Fruit fly (Drosophila melanogaster) ovary, adult (tissue): ENCODE results near the gene CG8814.

Source experiments
- CG17801 ChIP-seq: fragments of 200-800 bp; optimal IDR thresholded peaks from 2 replicates; lab custom pipeline; 2019; ENCODE audit warnings: missing biosample characterization, mild to moderate bottlenecking, missing genetic modification characterization, moderate library complexity; ENCODE audit not compliant: partially characterized antibody

Gene CG8814

DNA sequence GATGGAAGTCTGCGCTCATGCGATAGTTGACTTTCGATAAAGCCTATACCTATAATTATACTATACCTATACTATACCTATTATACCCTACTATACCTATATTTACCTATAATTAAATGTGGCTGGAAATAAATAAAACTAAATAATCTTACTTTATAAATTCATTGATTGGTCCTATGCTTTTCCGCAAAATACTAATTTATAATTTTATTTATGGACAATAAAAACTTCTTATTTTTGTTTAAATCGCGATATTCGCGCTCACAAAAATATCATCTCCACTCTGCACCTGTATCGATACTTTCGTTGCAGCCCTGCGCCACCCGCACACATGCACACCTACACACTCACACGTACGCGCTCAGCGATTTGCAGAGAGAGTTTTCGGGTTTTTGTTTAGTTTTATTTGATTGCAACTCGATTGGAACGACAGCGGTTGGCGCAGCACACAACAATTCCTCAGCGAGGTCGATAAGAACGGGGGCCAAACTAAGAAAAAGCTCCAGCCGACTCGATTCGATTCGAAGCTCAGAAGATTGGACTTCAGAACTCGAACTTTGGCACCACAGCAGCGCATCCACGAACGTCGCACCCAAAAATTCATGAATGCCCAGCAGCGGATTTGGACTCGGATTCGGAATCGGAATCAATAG, at the start of gene CG8814:
TSS of gene CG8814 (plus strand) at position 349 of the 653 bp plus-strand sequence.
- TF ChIP-seq CG17801 (GFP tag; lab: Kevin White, UChicago), result peak; percentile 78

dm6 chr2L:2825406-2825805, 49.3 kb upstream of the CG8814 start, which contains the start of gene CG3123:
Gene CG3123, minus strand, starts transcription at chr2L:2825506.
- TF ChIP-seq CG17801 (GFP tag; lab: Kevin White, UChicago), result no peak

DNA sequence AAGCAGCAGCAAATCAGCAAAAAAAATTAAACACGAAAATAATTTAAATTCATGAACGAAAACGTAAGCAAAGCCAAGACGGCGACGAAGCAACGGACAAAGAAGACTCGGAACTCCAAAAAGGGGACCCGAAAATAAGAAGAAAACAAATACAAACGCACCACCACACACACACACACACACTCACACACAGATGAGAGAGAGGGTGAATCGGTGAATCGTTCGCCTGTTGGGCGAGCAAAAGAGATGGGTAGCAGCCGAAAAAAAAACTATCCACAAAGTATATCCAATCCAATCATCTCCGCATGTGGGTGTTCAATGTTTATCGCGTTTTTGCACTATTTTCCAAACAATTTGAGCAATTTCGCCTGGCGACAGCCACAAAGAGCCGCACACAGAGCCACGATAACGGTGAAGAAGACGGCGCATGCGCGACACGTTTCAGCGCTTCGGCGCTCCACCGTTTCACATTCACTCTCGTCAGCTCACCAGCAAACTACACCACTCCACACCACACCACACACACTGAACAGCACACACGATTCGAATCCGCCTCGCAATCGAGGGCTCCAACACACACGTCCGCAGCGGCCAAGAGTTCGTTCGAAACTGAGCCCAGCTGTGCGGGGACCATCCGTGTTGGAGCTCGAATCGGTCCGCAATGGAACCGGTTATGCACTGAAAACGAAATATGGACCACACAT, 44.9 kb upstream of the CG8814 start, which contains the start of gene Duox:
TSS of gene Duox (minus strand) at position 612 of the 704 bp plus-strand sequence.
- no peak for TF ChIP-seq CG17801 (GFP tag; lab: Kevin White, UChicago)

DNA sequence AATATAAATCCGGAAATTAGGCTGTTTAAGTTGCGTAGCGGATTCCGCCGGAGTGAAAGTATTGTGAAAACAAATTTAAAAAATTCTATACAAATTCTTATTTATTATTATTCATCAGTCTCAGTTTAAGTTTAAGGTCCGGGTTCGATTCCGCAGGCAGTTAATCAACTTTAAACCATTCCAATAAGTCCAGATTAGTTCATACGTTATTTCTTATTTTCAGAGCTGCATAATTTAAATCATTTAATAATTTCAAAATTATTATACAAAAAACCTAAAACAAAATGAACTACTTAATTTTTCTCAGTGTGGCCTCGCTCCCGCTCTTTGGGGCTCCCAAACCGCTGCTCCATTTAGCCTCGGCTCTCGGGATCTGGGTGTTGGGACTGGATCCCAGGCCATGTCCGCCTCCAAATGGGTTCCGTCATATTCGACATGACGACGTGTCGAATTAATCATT, 44.3 kb upstream of the CG8814 start:
- TF ChIP-seq CG17801 (GFP tag; lab: Kevin White, UChicago), result peak; percentile 49

DNA sequence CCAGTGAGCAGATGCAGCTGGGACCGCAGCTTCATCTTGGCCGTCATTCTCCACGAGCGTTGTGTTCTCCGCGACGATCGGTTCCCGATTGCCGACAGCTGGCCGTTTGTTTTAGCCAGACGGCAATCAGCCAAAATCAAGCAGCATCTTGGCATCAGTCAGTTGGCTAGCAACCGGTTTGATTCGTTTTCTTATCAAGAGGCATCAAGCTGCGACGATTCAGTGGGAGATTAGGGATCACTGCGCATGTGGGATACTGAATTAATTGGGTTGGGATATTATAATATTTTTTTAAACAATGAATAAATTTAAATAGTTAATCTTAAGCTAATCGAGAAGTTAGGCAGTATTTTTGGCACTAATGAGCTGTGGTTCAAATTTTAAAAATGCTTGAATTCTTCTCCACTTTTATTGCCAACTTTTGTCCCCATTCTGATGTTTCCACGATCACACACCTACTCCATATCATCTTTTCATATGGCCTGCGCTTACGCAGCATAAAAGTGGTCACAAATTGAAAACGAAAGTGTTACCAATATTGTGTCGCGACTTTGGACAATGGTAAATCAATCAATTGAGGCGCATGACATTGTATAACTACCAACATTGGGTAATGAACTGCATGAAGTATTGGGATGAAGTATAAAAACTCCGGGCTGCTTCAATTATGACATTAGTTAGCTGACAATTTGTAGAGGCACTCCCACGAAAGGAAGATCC, 36.8 kb upstream of the CG8814 start, which contains the start of the genes CG3119 and Cpr23B:
TSS of gene CG3119 (minus strand) at position 92 of the 720 bp plus-strand sequence.
TSS of gene Cpr23B (plus strand) at position 670 of the 720 bp plus-strand sequence.
- no peak for TF ChIP-seq CG17801 (GFP tag; lab: Kevin White, UChicago)

- no peak for TF ChIP-seq CG17801 (GFP tag; lab: Kevin White, UChicago)
Measured at dm6 chr2L:2839850-2840249, 34.8 kb upstream of the CG8814 start, which contains the start of gene CG2975. Gene CG2975, plus strand, starts transcription at chr2L:2840124.

DNA sequence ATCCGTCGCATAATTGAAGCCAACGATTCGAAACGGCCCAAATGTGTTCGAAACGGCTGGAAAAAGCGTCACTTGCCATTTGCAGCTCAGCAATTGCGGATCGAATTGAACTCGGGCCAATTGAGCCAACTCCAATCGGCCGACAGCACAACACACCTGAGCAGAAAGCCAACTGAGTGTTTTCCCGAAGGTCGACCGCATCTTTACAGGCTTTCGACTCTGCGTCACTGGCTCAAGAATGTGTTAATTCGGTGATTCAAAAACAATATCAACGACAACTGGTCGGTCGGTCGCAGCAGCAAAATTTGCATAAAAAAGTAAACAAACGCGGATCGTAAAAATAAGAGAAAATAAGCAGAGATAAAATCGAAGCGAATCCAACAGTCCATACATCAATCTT, 34.4 kb upstream of the CG8814 start:
- no peak for TF ChIP-seq CG17801 (GFP tag; lab: Kevin White, UChicago)

- no peak for TF ChIP-seq CG17801 (GFP tag; lab: Kevin White, UChicago)
Measured at dm6 chr2L:2844413-2844812, 30.3 kb upstream of the CG8814 start, which contains the start of gene CG18558. Gene CG18558, minus strand, starts transcription at chr2L:2844513.

DNA sequence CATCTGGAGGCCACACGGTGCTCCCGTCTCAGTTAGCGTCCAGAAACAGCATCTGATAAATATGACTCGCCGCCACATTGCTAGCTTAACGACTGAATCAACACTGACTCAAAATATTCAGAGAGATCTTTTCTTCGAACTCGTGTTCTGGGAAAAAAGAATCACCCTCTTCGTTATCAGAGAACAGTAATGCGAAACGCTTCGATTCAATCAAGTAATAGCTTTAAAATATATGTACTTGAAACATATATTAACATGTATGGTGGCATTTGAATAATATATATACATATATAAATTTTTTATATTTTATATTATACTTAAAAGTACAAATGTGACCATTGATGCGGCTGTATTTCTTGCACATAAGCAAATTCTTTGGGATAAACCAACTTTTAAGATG, 29.1 kb upstream of the CG8814 start, which contains the start of gene CG18557:
TSS of gene CG18557 (minus strand) at position 101 of the 400 bp plus-strand sequence.
- no peak for TF ChIP-seq CG17801 (GFP tag; lab: Kevin White, UChicago)

DNA sequence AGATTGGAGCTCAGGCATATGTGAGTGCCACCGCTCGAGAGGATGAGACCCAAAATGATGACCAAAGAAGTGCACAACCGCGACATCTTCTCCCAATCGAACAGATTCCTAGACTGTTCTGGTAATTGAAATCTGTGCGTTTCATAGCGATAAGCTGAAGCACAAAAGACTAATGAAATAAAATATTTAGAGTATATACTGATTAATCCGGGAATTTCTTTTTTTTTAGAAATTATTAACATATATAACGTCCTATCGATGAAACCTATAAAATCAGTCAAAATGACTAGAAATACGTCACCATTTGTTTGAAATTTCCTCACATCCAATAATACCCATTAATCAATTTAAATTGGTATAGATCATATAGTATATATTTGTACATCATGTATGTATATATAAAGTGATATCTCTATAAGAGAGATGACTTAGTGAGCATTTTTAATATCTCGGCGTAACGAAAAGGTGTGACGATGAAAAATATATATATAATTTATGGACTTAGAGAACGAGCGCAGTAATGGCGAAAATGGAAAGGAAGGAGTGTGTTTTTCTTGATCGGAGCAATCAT, 27.5 kb upstream of the CG8814 start, which contains the start of the genes CG3117 and CG2983:
TSS of gene CG3117 (minus strand) at position 101 of the 571 bp plus-strand sequence.
TSS of gene CG2983 (plus strand) at position 521 of the 571 bp plus-strand sequence.
- TF ChIP-seq CG17801 (GFP tag; lab: Kevin White, UChicago), result no peak

dm6 chr2L:2851589-2851988, 23.1 kb upstream of the CG8814 start:
- no peak for TF ChIP-seq CG17801 (GFP tag; lab: Kevin White, UChicago)

DNA sequence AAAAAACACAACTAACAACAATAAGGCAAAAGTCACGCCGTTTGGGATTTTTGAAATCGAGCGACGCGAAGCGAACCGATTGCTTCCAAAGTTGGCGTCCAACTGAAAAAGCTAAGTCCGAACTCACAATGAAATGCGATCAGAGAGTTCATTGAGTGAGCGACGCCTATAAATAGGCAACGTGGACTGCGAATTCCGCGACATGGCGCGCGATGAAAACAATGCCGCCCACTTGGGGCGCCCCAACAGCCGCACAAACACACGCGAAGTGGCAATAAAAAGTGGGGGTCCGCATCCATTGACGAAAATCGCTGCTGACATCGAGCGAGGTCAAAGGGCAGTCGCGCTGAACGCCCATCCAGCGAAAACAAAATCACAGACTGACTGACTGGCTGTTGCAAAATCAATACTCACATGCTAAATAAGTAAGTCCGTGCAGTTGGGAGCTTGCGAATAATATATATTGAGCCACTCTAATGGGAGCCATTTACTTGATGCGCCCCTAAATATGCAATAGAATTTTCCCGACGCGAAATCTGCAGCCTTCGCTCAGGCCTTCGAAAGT, 19.4 kb upstream of the CG8814 start:
- TF ChIP-seq CG17801 (GFP tag; lab: Kevin White, UChicago), result no peak

DNA sequence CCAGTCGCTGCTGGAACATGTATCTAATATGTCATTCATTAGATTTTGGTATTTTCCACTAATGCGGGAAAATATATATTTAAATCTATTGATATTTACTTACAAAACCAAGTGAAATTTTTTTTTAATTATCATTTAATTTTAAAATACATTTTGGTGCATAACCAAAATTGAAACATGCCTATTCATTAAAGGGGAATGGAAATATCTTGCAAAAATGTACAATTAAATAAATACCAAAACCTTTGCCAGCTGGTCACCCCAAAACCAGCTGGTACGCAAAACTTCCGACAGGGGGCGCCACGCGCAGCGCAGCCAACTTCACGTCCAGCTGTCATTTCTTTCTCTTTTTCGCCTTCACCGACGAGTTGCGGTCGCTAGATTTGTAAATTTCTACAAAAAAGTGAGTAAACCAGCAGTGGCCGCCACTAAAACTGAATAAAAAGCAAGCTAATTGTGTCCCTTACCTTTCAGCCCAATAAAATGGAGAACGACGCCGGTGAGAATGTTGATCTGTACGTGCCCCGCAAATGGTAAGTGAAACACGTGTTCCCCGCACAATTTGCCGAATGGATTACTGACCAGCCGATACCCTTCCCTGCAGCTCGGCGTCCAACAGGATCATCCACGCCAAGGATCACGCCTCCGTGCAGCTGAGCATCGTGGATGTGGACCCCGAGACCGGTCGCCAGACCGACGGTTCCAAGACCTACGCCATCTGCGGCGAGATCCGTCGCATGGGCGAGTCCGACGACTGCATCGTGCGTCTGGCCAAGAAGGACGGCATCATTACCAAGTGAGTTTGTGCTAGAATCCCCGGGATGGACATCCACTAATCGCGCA, 18.7 kb upstream of the CG8814 start, which contains the start of the genes CG3104 and RpS21:
TSS of gene CG3104 (minus strand) at position 6 of the 843 bp plus-strand sequence.
TSS of gene RpS21 (plus strand) at position 298 of the 843 bp plus-strand sequence.
- TF ChIP-seq CG17801 (GFP tag; lab: Kevin White, UChicago), result peak; percentile 74
